Fruit fly (Drosophila melanogaster) whole organism, embryonic: ENCODE results near the gene Cpsf5.

Source experiments
- Ada2b ChIP-seq: fragments of 200-800 bp; sonication (Bioruptor generic); IDR thresholded peaks from 2 replicates; pipeline ENCODE4 v1.3.6; 2022; ENCODE audit warnings: missing biosample characterization, missing genetic modification characterization
- Adf1 ChIP-seq: fragments of 200-800 bp; sonication (Bioruptor generic); IDR thresholded peaks from 2 replicates; pipeline ENCODE4 v1.3.6; 2022; ENCODE audit warnings: missing biosample characterization, missing genetic modification characterization
- Atf-2 ChIP-seq: fragments of 200-800 bp; sonication (Bioruptor generic); optimal IDR thresholded peaks from 2 replicates; lab custom pipeline; 2016; ENCODE audit warnings: missing biosample characterization, missing genetic modification characterization
- CG12155 ChIP-seq: fragments of 200-800 bp; sonication (Bioruptor generic); optimal IDR thresholded peaks from 3 replicates; lab custom pipeline; 2016; ENCODE audit warnings: missing biosample characterization, missing genetic modification characterization
- CG12236 ChIP-seq: fragments of 200-800 bp; sonication (Bioruptor generic); optimal IDR thresholded peaks from 2 replicates; lab custom pipeline; 2016; ENCODE audit warnings: missing biosample characterization, missing genetic modification characterization
- CG12391 ChIP-seq: fragments of 200-800 bp; sonication (Bioruptor generic); optimal IDR thresholded peaks from 3 replicates; lab custom pipeline; 2018; ENCODE audit warnings: missing biosample characterization, mild to moderate bottlenecking, missing genetic modification characterization, moderate library complexity
- CG13424 ChIP-seq: fragments of 200-800 bp; sonication (Bioruptor generic); optimal IDR thresholded peaks from 2 replicates; lab custom pipeline; 2019; ENCODE audit warnings: missing biosample characterization, mild to moderate bottlenecking, missing genetic modification characterization, moderate library complexity
- CG13894 ChIP-seq: fragments of 200-800 bp; sonication (Bioruptor generic); optimal IDR thresholded peaks from 3 replicates; lab custom pipeline; 2018; ENCODE audit warnings: missing biosample characterization, mild to moderate bottlenecking, missing genetic modification characterization, moderate library complexity
- CG14860 ChIP-seq: fragments of 200-800 bp; sonication (Bioruptor generic); IDR thresholded peaks from 3 replicates; pipeline ENCODE4 v1.3.6; 2022; ENCODE audit warnings: missing biosample characterization, missing genetic modification characterization; ENCODE audit not compliant: partially characterized antibody
- CG15073 ChIP-seq: fragments of 200-800 bp; sonication (Bioruptor generic); optimal IDR thresholded peaks from 2 replicates; lab custom pipeline; 2016; ENCODE audit warnings: missing biosample characterization, missing genetic modification characterization
- CG16779 ChIP-seq: fragments of 200-800 bp; sonication (Bioruptor generic); IDR thresholded peaks from 2 replicates; pipeline ENCODE4 v1.3.6; 2022; ENCODE audit warnings: missing biosample characterization, missing genetic modification characterization
- CG16863 ChIP-seq: fragments of 200-800 bp; sonication (Bioruptor generic); optimal IDR thresholded peaks from 3 replicates; lab custom pipeline; 2016; ENCODE audit warnings: missing biosample characterization, missing genetic modification characterization
- CG17385 ChIP-seq: fragments of 200-800 bp; sonication (Bioruptor generic); optimal IDR thresholded peaks from 3 replicates; lab custom pipeline; 2018; ENCODE audit warnings: missing biosample characterization, mild to moderate bottlenecking, missing genetic modification characterization
- CG3847 ChIP-seq: fragments of 200-800 bp; sonication (Bioruptor generic); IDR thresholded peaks from 2 replicates; pipeline ENCODE4 v1.3.6; 2022; ENCODE audit warnings: missing biosample characterization, missing genetic modification characterization
- CG6689 ChIP-seq: fragments of 200-800 bp; sonication (Bioruptor generic); IDR thresholded peaks from 2 replicates; pipeline ENCODE4 v1.3.6; 2022; ENCODE audit warnings: missing biosample characterization, missing genetic modification characterization
- CG8944 ChIP-seq: fragments of 200-800 bp; sonication (Bioruptor generic); optimal IDR thresholded peaks from 3 replicates; lab custom pipeline; 2016; ENCODE audit warnings: missing biosample characterization, missing genetic modification characterization
- CG9797 ChIP-seq: fragments of 200-800 bp; sonication (Bioruptor generic); optimal IDR thresholded peaks from 3 replicates; lab custom pipeline; 2018; ENCODE audit warnings: missing biosample characterization, mild to moderate bottlenecking, missing genetic modification characterization
- Camta ChIP-seq: fragments of 200-800 bp; sonication (Bioruptor generic); optimal IDR thresholded peaks from 2 replicates; lab custom pipeline; 2016; ENCODE audit warnings: missing biosample characterization, missing genetic modification characterization
- Doc3 ChIP-seq: fragments of 200-800 bp; sonication (Bioruptor generic); IDR thresholded peaks from 3 replicates; pipeline ENCODE4 v1.3.6; 2022; ENCODE audit warnings: missing biosample characterization, missing genetic modification characterization; ENCODE audit not compliant: partially characterized antibody
- Hr39 ChIP-seq: fragments of >200 bp; optimal IDR thresholded peaks from 2 replicates; lab custom pipeline; 2017
- Hr78 ChIP-seq, 2 experiments: fragments of 200-800 bp in 1 of 2; fragments of >200 bp in 1 of 2; sonication (Bioruptor generic) in 1 of 2; optimal IDR thresholded peaks; 2 replicates each; lab custom pipeline; 2017 to 2019; ENCODE audit warnings: missing biosample characterization in 2 of 2, missing genetic modification characterization in 2 of 2, mild to moderate bottlenecking in 1 of 2, moderate library complexity in 1 of 2
- Lpt ChIP-seq: fragments of >200 bp; optimal IDR thresholded peaks from 2 replicates; lab custom pipeline; 2018; ENCODE audit warnings: missing biosample characterization, missing genetic modification characterization
- Meics ChIP-seq: fragments of 200-800 bp; sonication (Bioruptor generic); optimal IDR thresholded peaks from 2 replicates; lab custom pipeline; 2017; ENCODE audit warnings: missing biosample characterization, mild to moderate bottlenecking, missing genetic modification characterization
- NK7.1 ChIP-seq: fragments of 200-800 bp; sonication (Bioruptor generic); optimal IDR thresholded peaks from 3 replicates; lab custom pipeline; 2016; ENCODE audit warnings: missing biosample characterization, missing genetic modification characterization
- NfI ChIP-seq: fragments of 200-800 bp; sonication (Bioruptor generic); optimal IDR thresholded peaks from 3 replicates; lab custom pipeline; 2018; ENCODE audit warnings: missing biosample characterization, mild to moderate bottlenecking, missing genetic modification characterization, moderate library complexity
- Oaz ChIP-seq: fragments of 200-800 bp; sonication (Bioruptor generic); IDR thresholded peaks from 2 replicates; pipeline ENCODE4 v1.3.6; 2022; ENCODE audit warnings: missing biosample characterization, missing genetic modification characterization
- Ssrp ChIP-seq: fragments of 200-800 bp; sonication (Bioruptor generic); optimal IDR thresholded peaks from 2 replicates; lab custom pipeline; 2018; ENCODE audit warnings: missing biosample characterization, mild to moderate bottlenecking, missing genetic modification characterization, moderate library complexity
- Stat92E ChIP-seq, 3 experiments: fragments of >200 bp in 2 of 3; fragments of 200-800 bp in 1 of 3; sonication (Bioruptor generic) in 1 of 3; optimal IDR thresholded peaks; 2 replicates each; lab custom pipeline; 2017 to 2019; ENCODE audit warnings: missing biosample characterization in 3 of 3, missing genetic modification characterization in 3 of 3, mild to moderate bottlenecking in 1 of 3, moderate library complexity in 1 of 3
- Usf ChIP-seq: fragments of 200-800 bp; sonication (Bioruptor generic); optimal IDR thresholded peaks from 2 replicates; lab custom pipeline; 2017; ENCODE audit warnings: missing genotype, missing biosample characterization, missing genetic modification characterization
- cad ChIP-seq: fragments of >200 bp; optimal IDR thresholded peaks from 2 replicates; lab custom pipeline; 2017; ENCODE audit warnings: missing biosample characterization, missing genetic modification characterization
- crc ChIP-seq: fragments of 200-800 bp; sonication (Bioruptor generic); optimal IDR thresholded peaks from 2 replicates; lab custom pipeline; 2016; ENCODE audit warnings: missing biosample characterization, missing genetic modification characterization
- danr ChIP-seq: fragments of 200-800 bp; sonication (Bioruptor generic); IDR thresholded peaks from 2 replicates; pipeline ENCODE4 v1.3.6; 2022; ENCODE audit warnings: missing biosample characterization, missing genetic modification characterization
- ems ChIP-seq: fragments of 200-800 bp; sonication (Bioruptor generic); optimal IDR thresholded peaks from 3 replicates; lab custom pipeline; 2016; ENCODE audit warnings: missing biosample characterization, missing genetic modification characterization
- ewg ChIP-seq: fragments of 200-800 bp; sonication (Bioruptor generic); optimal IDR thresholded peaks from 3 replicates; lab custom pipeline; 2017; ENCODE audit warnings: mild to moderate bottlenecking, missing biosample characterization, missing genetic modification reagents, missing genetic modification characterization
- fd102C ChIP-seq: fragments of 200-800 bp; sonication (Bioruptor generic); optimal IDR thresholded peaks from 2 replicates; lab custom pipeline; 2018; ENCODE audit warnings: missing biosample characterization, mild to moderate bottlenecking, missing genetic modification characterization, moderate library complexity
- hth ChIP-seq: fragments of >200 bp; optimal IDR thresholded peaks from 2 replicates; lab custom pipeline; 2017; ENCODE audit warnings: inconsistent platforms
- kay ChIP-seq: fragments of 200-800 bp; sonication (Bioruptor generic); optimal IDR thresholded peaks from 2 replicates; lab custom pipeline; 2016; ENCODE audit warnings: missing biosample characterization, missing genetic modification characterization
- knrl ChIP-seq: fragments of 200-800 bp; sonication (Bioruptor generic); IDR thresholded peaks from 3 replicates; pipeline ENCODE4 v1.3.6; 2022; ENCODE audit warnings: missing biosample characterization, missing genetic modification characterization; ENCODE audit not compliant: partially characterized antibody
- lov ChIP-seq, 2 experiments: fragments of 200-800 bp in 1 of 2; fragments of >200 bp in 1 of 2; sonication (Bioruptor generic) in 1 of 2; IDR thresholded peaks in 1 of 2; optimal IDR thresholded peaks in 1 of 2; 2 replicates in 1 of 2; 3 replicates in 1 of 2; pipeline versions ENCODE4 v1.3.6 to Lab custom; 2017 to 2022; ENCODE audit warnings: missing biosample characterization in 1 of 2, missing genetic modification characterization in 1 of 2
- nom ChIP-seq: fragments of 200-800 bp; sonication (Bioruptor generic); optimal IDR thresholded peaks from 2 replicates; lab custom pipeline; 2017; ENCODE audit warnings: missing biosample characterization, missing genetic modification characterization, mild to moderate bottlenecking, moderate library complexity, missing genetic modification reagents
- otp ChIP-seq: fragments of 200-800 bp; sonication (Bioruptor generic); IDR thresholded peaks from 3 replicates; pipeline ENCODE4, ENCODE4 v1.3.6; 2022; ENCODE audit warnings: missing biosample characterization, missing genetic modification characterization
- peb ChIP-seq: fragments of 200-800 bp; sonication (Bioruptor generic); IDR thresholded peaks from 2 replicates; pipeline ENCODE4 v1.3.6; 2022; ENCODE audit warnings: missing biosample characterization, missing genetic modification characterization
- row ChIP-seq: fragments of 200-800 bp; sonication (Bioruptor generic); IDR thresholded peaks from 3 replicates; pipeline ENCODE4 v1.3.6; 2022; ENCODE audit warnings: missing biosample characterization, missing genetic modification characterization
- sisA ChIP-seq: fragments of 200-800 bp; sonication (Bioruptor generic); IDR thresholded peaks from 2 replicates; pipeline ENCODE4 v1.3.6; 2022; ENCODE audit warnings: missing biosample characterization, missing genetic modification characterization
- tio ChIP-seq: fragments of 200-800 bp; sonication (Bioruptor generic); optimal IDR thresholded peaks from 2 replicates; lab custom pipeline; 2017; ENCODE audit warnings: missing biosample characterization, missing genetic modification characterization, inconsistent platforms
- tna ChIP-seq: fragments of 200-800 bp; sonication (Bioruptor generic); IDR thresholded peaks from 2 replicates; pipeline ENCODE4 v1.3.6; 2022; ENCODE audit warnings: missing biosample characterization, missing genetic modification characterization; ENCODE audit not compliant: partially characterized antibody
- toy ChIP-seq: fragments of 200-800 bp; sonication (Bioruptor generic); IDR thresholded peaks from 2 replicates; pipeline ENCODE4 v1.3.6; 2022; ENCODE audit warnings: missing biosample characterization, missing genetic modification characterization
- trem ChIP-seq: fragments of 200-800 bp; optimal IDR thresholded peaks from 3 replicates; lab custom pipeline; 2019; ENCODE audit warnings: missing biosample characterization, mild to moderate bottlenecking, missing genetic modification characterization, moderate library complexity
- vfl ChIP-seq: fragments of 200-800 bp; sonication (Bioruptor generic); optimal IDR thresholded peaks from 2 replicates; lab custom pipeline; 2016; ENCODE audit warnings: missing biosample characterization, missing genetic modification characterization

Cpsf5 gene

dm6 chr3L:9383345-9384075 is 27.3 kb upstream of the Cpsf5 start, which contains the start of gene Hsp27 (continued):
- peak; percentile 87 for TF ChIP-seq Adf1 (GFP tag; lab: Robert Waterston, UW)
- peak; percentile 87 for TF ChIP-seq CG16863
- TF ChIP-seq CG17385, result peak; percentile 94
- peak; percentile 97 for TF ChIP-seq otp (GFP tag; lab: Robert Waterston, UW)
- peak; percentile 98 for TF ChIP-seq Ssrp (tag; lab: Kevin White, UChicago)
- TF ChIP-seq CG13894 (tag; lab: Kevin White, UChicago), result peak; percentile 93
- no peak for TF ChIP-seq tna
- no peak for TF ChIP-seq Lpt (GFP tag; lab: Kevin White, UChicago)
- peak; percentile 85 for TF ChIP-seq CG15073 (GFP tag; lab: Kevin White, UChicago)
- TF ChIP-seq trem, result peak; percentile 96
- peak; percentile 97 for TF ChIP-seq vfl (GFP tag; lab: Kevin White, UChicago)
- peak; percentile 96 for TF ChIP-seq Usf (GFP tag; lab: Kevin White, UChicago)
- peak; percentile 97 for TF ChIP-seq NfI
- TF ChIP-seq Meics, result peak; percentile 98
- no peak for TF ChIP-seq Doc3 (GFP tag; lab: Robert Waterston, UW)
- TF ChIP-seq CG3847, result peak; percentile 96
- peak; percentile 93 for TF ChIP-seq NK7.1
- TF ChIP-seq Hr39 (lab: Kevin White, UChicago), result no peak
- TF ChIP-seq Hr78 (GFP tag; optimal IDR thresholded peaks at IDR 0.05; lab: Kevin White, UChicago), result peak in 1 of 2 experiments; percentile 92
- peak; percentile 93 for TF ChIP-seq toy (GFP tag; lab: Robert Waterston, UW)
- peak in 1 of 3 experiments; percentile 94 for TF ChIP-seq Stat92E (GFP tag; optimal IDR thresholded peaks at IDR 0.05; lab: Kevin White, UChicago)
- peak; percentile 86 for TF ChIP-seq CG8944 (GFP tag; lab: Kevin White, UChicago)
- TF ChIP-seq danr (GFP tag; lab: Robert Waterston, UW), result peak; percentile 97
- peak; percentile 99 for TF ChIP-seq sisA
- peak; percentile 99 for TF ChIP-seq CG6689 (GFP tag; lab: Robert Waterston, UW)
- peak; percentile 97 for TF ChIP-seq kay
- TF ChIP-seq ewg, result peak; percentile 97
- peak; percentile 89 for TF ChIP-seq Oaz (GFP tag; lab: Robert Waterston, UW)
- TF ChIP-seq row (GFP tag; lab: Robert Waterston, UW), result peak; percentile 98
- peak; percentile 55 for TF ChIP-seq fd102C
- TF ChIP-seq nom (GFP tag; lab: Kevin White, UChicago), result peak; percentile 98
- TF ChIP-seq cad (GFP tag; lab: Kevin White, UChicago), result no peak
- TF ChIP-seq Ada2b, result peak; percentile 99
- TF ChIP-seq CG12236 (GFP tag; lab: Kevin White, UChicago), result peak; percentile 66
- TF ChIP-seq CG9797 (GFP tag; lab: Kevin White, UChicago), result peak; percentile 50
- peak; percentile 98 for TF ChIP-seq CG12391 (tag; lab: Kevin White, UChicago)
- peak; percentile 98 for TF ChIP-seq peb (GFP tag; lab: Robert Waterston, UW)
- TF ChIP-seq lov (optimal IDR thresholded peaks at IDR 0.05; lab: Kevin White, UChicago), result no peak
- TF ChIP-seq lov (GFP tag; IDR thresholded peaks at IDR 0.05; lab: Robert Waterston, UW), result peak; percentile 98
- no peak for TF ChIP-seq hth (lab: Kevin White, UChicago)
- TF ChIP-seq tio (GFP tag; lab: Kevin White, UChicago), result peak; percentile 97
- TF ChIP-seq CG12155, result peak; percentile 96
- TF ChIP-seq CG14860 (GFP tag; lab: Robert Waterston, UW), result no peak
- peak; percentile 92 for TF ChIP-seq crc (GFP tag; lab: Kevin White, UChicago)
- TF ChIP-seq ems (GFP tag; lab: Kevin White, UChicago), result peak; percentile 99
- TF ChIP-seq knrl (GFP tag; lab: Robert Waterston, UW), result peak; percentile 48; the same call in 2 of the 3 replicates
- TF ChIP-seq CG13424, result peak; percentile 95
- TF ChIP-seq Camta, result peak; percentile 98
- peak; percentile 97 for TF ChIP-seq CG16779 (GFP tag; lab: Robert Waterston, UW)
- TF ChIP-seq Atf-2, result peak; percentile 86
